Worm (Caenorhabditis elegans): ENCODE data around the gene W07G4.2.
A peak's percentile ranks its signal among the peaks of the same experiment; 100 is the strongest.

W07G4.2 gene

ce11 chrV:13045017-13045416, 8.7 kb upstream of the W07G4.2 start:
- no peak for TF ChIP-seq tab-1 (GFP tag; IDR thresholded peaks at IDR 0.05)
- TF ChIP-seq klf-2 (GFP tag; conservative IDR thresholded peaks at IDR 0.05) = no peak
- TF ChIP-seq T22C8.4 (GFP tag; IDR thresholded peaks at IDR 0.05) = no peak

- TF ChIP-seq med-1 (GFP tag; optimal IDR thresholded peaks at IDR 0.05; ENCODE audit: insufficient read depth) = no peak
- no peak for TF ChIP-seq ztf-29 (GFP tag; IDR thresholded peaks at IDR 0.05)
- no peak for TF ChIP-seq flt-1 (GFP tag; IDR thresholded peaks at IDR 0.05)
- no peak for TF ChIP-seq T22C8.4 (GFP tag; IDR thresholded peaks at IDR 0.05)
- TF ChIP-seq tab-1 (GFP tag; IDR thresholded peaks at IDR 0.05) = no peak
- TF ChIP-seq ztf-23 (GFP tag; IDR thresholded peaks at IDR 0.05) = no peak
- no peak for TF ChIP-seq cog-1 (tag; optimal IDR thresholded peaks at IDR 0.05)
- TF ChIP-seq klf-2 (GFP tag; conservative IDR thresholded peaks at IDR 0.05) = no peak
- TF ChIP-seq ref-1 (GFP tag; conservative IDR thresholded peaks at IDR 0.05) = no peak
Observed at ce11 chrV:13043832-13044521, 7.6 kb upstream of the W07G4.2 start.

ce11 chrV:13043195-13043762, 6.9 kb upstream of the W07G4.2 start, which contains the start of gene lap-2:
Gene lap-2 (plus strand): TSS chrV:13043712.
- TF ChIP-seq klf-2 (GFP tag; conservative IDR thresholded peaks at IDR 0.05) (no peak), ztf-23 (GFP tag; IDR thresholded peaks at IDR 0.05) (no peak), flt-1 (GFP tag; IDR thresholded peaks at IDR 0.05) (no peak), tab-1 (GFP tag; IDR thresholded peaks at IDR 0.05) (no peak), ztf-29 (GFP tag; IDR thresholded peaks at IDR 0.05) (no peak), ref-1 (GFP tag; conservative IDR thresholded peaks at IDR 0.05) (no peak), T22C8.4 (GFP tag; IDR thresholded peaks at IDR 0.05) (no peak), med-1 (GFP tag; optimal IDR thresholded peaks at IDR 0.05; ENCODE audit: insufficient read depth) (no peak), cog-1 (tag; optimal IDR thresholded peaks at IDR 0.05) (no peak)

- no peak for TF ChIP-seq klf-2 (GFP tag; conservative IDR thresholded peaks at IDR 0.05)
- TF ChIP-seq ztf-29 (GFP tag; IDR thresholded peaks at IDR 0.05) = no peak
- TF ChIP-seq ztf-23 (GFP tag; IDR thresholded peaks at IDR 0.05) = 0 out of 2 replicates have a peak, but pooled peaks have one; percentile 63
- TF ChIP-seq med-1 (GFP tag; optimal IDR thresholded peaks at IDR 0.05; ENCODE audit: insufficient read depth) = peak; percentile 40
- no peak for TF ChIP-seq ref-1 (GFP tag; conservative IDR thresholded peaks at IDR 0.05)
- TF ChIP-seq tab-1 (GFP tag; IDR thresholded peaks at IDR 0.05) = 0 out of 2 replicates have a peak, but pooled peaks have one; percentile 44
- no peak for TF ChIP-seq cog-1 (tag; optimal IDR thresholded peaks at IDR 0.05)
- TF ChIP-seq T22C8.4 (GFP tag; IDR thresholded peaks at IDR 0.05) = peak; percentile 25; the same call in 1 of the 2 replicates
- peak; percentile 35; the same call in 1 of the 2 replicates for TF ChIP-seq flt-1 (GFP tag; IDR thresholded peaks at IDR 0.05)
Observed at ce11 chrV:13041666-13042065, 5.3 kb upstream of the W07G4.2 start, which contains the start of gene scyl-1. Gene scyl-1 (minus strand): TSS chrV:13041721.

ce11 chrV:13034604-13035003, 1.8 kb downstream of the W07G4.2 start, which contains the start of gene W07G4.7:
Gene W07G4.7 (minus strand): TSS chrV:13034704.
- TF ChIP-seq tab-1 (GFP tag; IDR thresholded peaks at IDR 0.05) = no peak
- no peak for TF ChIP-seq ref-1 (GFP tag; conservative IDR thresholded peaks at IDR 0.05)

ce11 chrV:13033223-13033622, 3.1 kb downstream of the W07G4.2 start, which contains the start of gene W07G4.1:
Gene W07G4.1 (plus strand): TSS chrV:13033523.
- no peak for TF ChIP-seq cog-1 (tag; optimal IDR thresholded peaks at IDR 0.05)
- TF ChIP-seq med-1 (GFP tag; optimal IDR thresholded peaks at IDR 0.05; ENCODE audit: insufficient read depth) = no peak
- no peak for TF ChIP-seq tab-1 (GFP tag; IDR thresholded peaks at IDR 0.05)
- no peak for TF ChIP-seq ref-1 (GFP tag; conservative IDR thresholded peaks at IDR 0.05)
- TF ChIP-seq T22C8.4 (GFP tag; IDR thresholded peaks at IDR 0.05) = no peak
- TF ChIP-seq klf-2 (GFP tag; conservative IDR thresholded peaks at IDR 0.05) = no peak
- no peak for TF ChIP-seq flt-1 (GFP tag; IDR thresholded peaks at IDR 0.05)
- TF ChIP-seq ztf-23 (GFP tag; IDR thresholded peaks at IDR 0.05) = no peak
- no peak for TF ChIP-seq ztf-29 (GFP tag; IDR thresholded peaks at IDR 0.05)

ce11 chrV:13028871-13029270, 7.5 kb downstream of the W07G4.2 start:
- TF ChIP-seq ztf-29 (GFP tag; IDR thresholded peaks at IDR 0.05) (no peak), flt-1 (GFP tag; IDR thresholded peaks at IDR 0.05) (no peak), ztf-23 (GFP tag; IDR thresholded peaks at IDR 0.05) (no peak), med-1 (GFP tag; optimal IDR thresholded peaks at IDR 0.05; ENCODE audit: insufficient read depth) (no peak), cog-1 (tag; optimal IDR thresholded peaks at IDR 0.05) (no peak), T22C8.4 (GFP tag; IDR thresholded peaks at IDR 0.05) (no peak), tab-1 (GFP tag; IDR thresholded peaks at IDR 0.05) (no peak), ref-1 (GFP tag; conservative IDR thresholded peaks at IDR 0.05) (no peak), klf-2 (GFP tag; conservative IDR thresholded peaks at IDR 0.05) (no peak)

- no peak for TF ChIP-seq T22C8.4 (GFP tag; IDR thresholded peaks at IDR 0.05)
- TF ChIP-seq ref-1 (GFP tag; conservative IDR thresholded peaks at IDR 0.05) = no peak
- TF ChIP-seq med-1 (GFP tag; optimal IDR thresholded peaks at IDR 0.05; ENCODE audit: insufficient read depth) = no peak
- TF ChIP-seq ztf-29 (GFP tag; IDR thresholded peaks at IDR 0.05) = no peak
- no peak for TF ChIP-seq klf-2 (GFP tag; conservative IDR thresholded peaks at IDR 0.05)
Observed at ce11 chrV:13026631-13027299, 9.6 kb downstream of the W07G4.2 start.

- no peak for TF ChIP-seq T22C8.4 (GFP tag; IDR thresholded peaks at IDR 0.05)
- no peak for TF ChIP-seq ref-1 (GFP tag; conservative IDR thresholded peaks at IDR 0.05)
- TF ChIP-seq ztf-29 (GFP tag; IDR thresholded peaks at IDR 0.05) = no peak
- no peak for TF ChIP-seq klf-2 (GFP tag; conservative IDR thresholded peaks at IDR 0.05)
Observed at ce11 chrV:13025283-13025682, 11.1 kb downstream of the W07G4.2 start.

Measured in whole organism, midembryonic.